2 fruit fly cellular contexts compared by ENCODE assay signal in the genomic region with DNA sequence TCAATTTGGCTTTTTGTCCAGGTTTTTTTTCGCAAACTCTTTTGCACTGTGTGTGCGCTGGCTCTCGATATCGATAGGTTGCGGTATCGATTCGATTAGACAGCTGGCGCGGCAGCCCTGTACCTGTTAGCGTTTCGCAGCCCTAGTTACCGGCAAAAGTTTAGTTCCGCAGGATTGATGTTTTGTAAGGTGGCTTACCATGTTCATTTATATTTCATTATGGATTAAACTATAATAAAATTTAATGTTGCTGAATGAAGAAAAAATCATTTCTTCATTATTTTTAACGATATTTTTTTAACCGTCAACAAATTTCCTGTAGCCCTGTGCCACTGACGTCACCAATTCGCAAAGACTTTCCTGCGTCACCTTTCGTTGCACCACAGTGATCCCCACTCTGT.
TF ChIP-seq lines count a peak whose summit lies in the region.

A gene (minus strand): TSS at position 84 of the 401 bp plus-strand sequence.

TF ChIP-seq in whole organism, embryonic, 481 proteins besides CTCF, POLR2A, EP300 and RAD21 (continued from another document and continues in another):
- peak; percentile 96 for TF ChIP-seq Lhr (GFP tag; optimal IDR thresholded peaks at IDR 0.05; lab: Kevin White, UChicago)
- peak; percentile 99 for TF ChIP-seq E2f1 (GFP tag; IDR thresholded peaks at IDR 0.05; lab: Robert Waterston, UW)
- peak; percentile 98 for TF ChIP-seq CG3726 (GFP tag; IDR thresholded peaks at IDR 0.05; lab: Robert Waterston, UW)
- peak; percentile 99 for TF ChIP-seq lmd (GFP tag; IDR thresholded peaks at IDR 0.05; lab: Robert Waterston, UW)
- TF ChIP-seq B-H1 (GFP tag; IDR thresholded peaks at IDR 0.05; lab: Robert Waterston, UW) = peak; percentile 99
- peak; percentile 95 for TF ChIP-seq dm (GFP tag; optimal IDR thresholded peaks at IDR 0.05; lab: Kevin White, UChicago)
- TF ChIP-seq CG9876 (GFP tag; optimal IDR thresholded peaks at IDR 0.05; lab: Kevin White, UChicago) = peak; percentile 96
- peak; percentile 97 to 98 for TF ChIP-seq Hr51 (GFP tag; optimal IDR thresholded peaks at IDR 0.05; lab: Kevin White, UChicago)
- TF ChIP-seq CG30431 (GFP tag; optimal IDR thresholded peaks at IDR 0.05; lab: Kevin White, UChicago) = peak; percentile 99
- TF ChIP-seq pzg (GFP tag; optimal IDR thresholded peaks at IDR 0.05; lab: Kevin White, UChicago) = peak; percentile 89
- peak; percentile 94 for TF ChIP-seq CG11560 (tag; IDR thresholded peaks at IDR 0.05; lab: Robert Waterston, UW)
- TF ChIP-seq C15 (GFP tag; IDR thresholded peaks at IDR 0.05; lab: Robert Waterston, UW) = peak; percentile 97
- peak; percentile 88 for TF ChIP-seq CG15073 (GFP tag; optimal IDR thresholded peaks at IDR 0.05; lab: Kevin White, UChicago)
- TF ChIP-seq nerfin-2 (GFP tag; IDR thresholded peaks at IDR 0.05; lab: Robert Waterston, UW; ENCODE audit: partially characterized antibody) = peak; percentile 68
- peak; percentile 84 for TF ChIP-seq ftz-f1 (GFP tag; optimal IDR thresholded peaks at IDR 0.05; lab: Kevin White, UChicago)
- peak; percentile 99 for TF ChIP-seq Hr3 (GFP tag; optimal IDR thresholded peaks at IDR 0.05; lab: Kevin White, UChicago)
- TF ChIP-seq Dbx (GFP tag; IDR thresholded peaks at IDR 0.05; lab: Robert Waterston, UW) = peak; percentile 99
- TF ChIP-seq Atf6 (GFP tag; IDR thresholded peaks at IDR 0.05; lab: Robert Waterston, UW) = peak; percentile 98
- peak; percentile 96 for TF ChIP-seq Antp (GFP tag; optimal IDR thresholded peaks at IDR 0.05; lab: Kevin White, UChicago)
- TF ChIP-seq caup (GFP tag; optimal IDR thresholded peaks at IDR 0.05; lab: Kevin White, UChicago; ENCODE audit: severe bottlenecking) = peak; percentile 98
- peak; percentile 97 for TF ChIP-seq slp2 (GFP tag; optimal IDR thresholded peaks at IDR 0.05; lab: Kevin White, UChicago)
- peak; percentile 97 for TF ChIP-seq vfl (GFP tag; optimal IDR thresholded peaks at IDR 0.05; lab: Kevin White, UChicago)
- TF ChIP-seq Bteb2 (GFP tag; optimal IDR thresholded peaks at IDR 0.05; lab: Kevin White, UChicago) = peak; percentile 97
- TF ChIP-seq Camta (GFP tag; optimal IDR thresholded peaks at IDR 0.05; lab: Kevin White, UChicago) = peak; percentile 98
- peak; percentile 95 for TF ChIP-seq CG1792 (GFP tag; optimal IDR thresholded peaks at IDR 0.05; lab: Kevin White, UChicago)
- peak; percentile 95 for TF ChIP-seq MTF-1 (GFP tag; optimal IDR thresholded peaks at IDR 0.05; lab: Kevin White, UChicago; ENCODE audit: borderline replicate concordance)
- TF ChIP-seq D19A (tag; optimal IDR thresholded peaks at IDR 0.05; lab: Kevin White, UChicago) = peak; percentile 94
- TF ChIP-seq CG4424 (GFP tag; optimal IDR thresholded peaks at IDR 0.05; lab: Kevin White, UChicago) = peak; percentile 99
- peak; percentile 63 for TF ChIP-seq bbx (GFP tag; IDR thresholded peaks at IDR 0.05; lab: Robert Waterston, UW; ENCODE audit: partially characterized antibody)
- TF ChIP-seq zen2 (GFP tag; IDR thresholded peaks at IDR 0.05; lab: Robert Waterston, UW; ENCODE audit: partially characterized antibody) = peak; percentile 15; the same call in 1 of the 3 replicates
- no peak for TF ChIP-seq zf30C (GFP tag; optimal IDR thresholded peaks at IDR 0.05; lab: Kevin White, UChicago)
- TF ChIP-seq Rfx (GFP tag; IDR thresholded peaks at IDR 0.05; lab: Robert Waterston, UW) = peak; percentile 99
- TF ChIP-seq usp (GFP tag; optimal IDR thresholded peaks at IDR 0.05; lab: Kevin White, UChicago) = no peak
- peak; percentile 75 for TF ChIP-seq CG14965 (GFP tag; optimal IDR thresholded peaks at IDR 0.05; lab: Kevin White, UChicago; ENCODE audit: borderline replicate concordance)
- peak; percentile 97 for TF ChIP-seq CG4854 (GFP tag; optimal IDR thresholded peaks at IDR 0.05; lab: Kevin White, UChicago)
- peak; percentile 99 for TF ChIP-seq CG17361 (GFP tag; IDR thresholded peaks at IDR 0.05; lab: Robert Waterston, UW)
- TF ChIP-seq B-H2 (GFP tag; optimal IDR thresholded peaks at IDR 0.05; lab: Kevin White, UChicago) = peak; percentile 96
- peak; percentile 90 for TF ChIP-seq CG18011 (GFP tag; optimal IDR thresholded peaks at IDR 0.05; lab: Kevin White, UChicago)
- TF ChIP-seq CG12299 (tag; optimal IDR thresholded peaks at IDR 0.05; lab: Kevin White, UChicago) = peak; percentile 97
- TF ChIP-seq CG12219 (GFP tag; optimal IDR thresholded peaks at IDR 0.05; lab: Kevin White, UChicago) = peak; percentile 96
- peak; percentile 98 for TF ChIP-seq CG12155 (GFP tag; optimal IDR thresholded peaks at IDR 0.05; lab: Kevin White, UChicago)
- TF ChIP-seq hth (optimal IDR thresholded peaks at IDR 0.05; lab: Kevin White, UChicago) = no peak
- peak; percentile 99 for TF ChIP-seq ranshi (GFP tag; IDR thresholded peaks at IDR 0.05; lab: Robert Waterston, UW)
- TF ChIP-seq her (GFP tag; optimal IDR thresholded peaks at IDR 0.05; lab: Kevin White, UChicago) = peak; percentile 88
- TF ChIP-seq ERR (GFP tag; optimal IDR thresholded peaks at IDR 0.05; lab: Kevin White, UChicago) = peak; percentile 94
- peak; percentile 94 for TF ChIP-seq D19B (GFP tag; optimal IDR thresholded peaks at IDR 0.05; lab: Kevin White, UChicago)
- peak; percentile 98 for TF ChIP-seq CG12104 (GFP tag; optimal IDR thresholded peaks at IDR 0.05; lab: Kevin White, UChicago)
- peak; percentile 98 for TF ChIP-seq CG18476 (GFP tag; optimal IDR thresholded peaks at IDR 0.05; lab: Kevin White, UChicago)
- TF ChIP-seq onecut (GFP tag; IDR thresholded peaks at IDR 0.05; lab: Robert Waterston, UW) = peak; percentile 95
- peak; percentile 98 for TF ChIP-seq al (GFP tag; IDR thresholded peaks at IDR 0.05; lab: Robert Waterston, UW)
- TF ChIP-seq Myb (GFP tag; optimal IDR thresholded peaks at IDR 0.05; lab: Kevin White, UChicago) = peak; percentile 88
- peak; percentile 98 for TF ChIP-seq CG8388 (GFP tag; optimal IDR thresholded peaks at IDR 0.05; lab: Kevin White, UChicago)
- peak; percentile 93 for TF ChIP-seq run (tag; optimal IDR thresholded peaks at IDR 0.05; lab: Kevin White, UChicago)
- peak; percentile 52; the same call in 1 of the 2 replicates for TF ChIP-seq inv (GFP tag; IDR thresholded peaks at IDR 0.05; lab: Robert Waterston, UW; ENCODE audit: partially characterized antibody)
- peak; percentile 92 for TF ChIP-seq CG12236 (GFP tag; optimal IDR thresholded peaks at IDR 0.05; lab: Kevin White, UChicago)
- TF ChIP-seq CG15011 (GFP tag; optimal IDR thresholded peaks at IDR 0.05; lab: Kevin White, UChicago) = peak; percentile 97
- TF ChIP-seq ato (GFP tag; IDR thresholded peaks at IDR 0.05; lab: Robert Waterston, UW; ENCODE audit: partially characterized antibody) = peak; percentile 20; the same call in 1 of the 2 replicates
- TF ChIP-seq CG10321 (GFP tag; IDR thresholded peaks at IDR 0.05; lab: Robert Waterston, UW) = peak; percentile 83
- no peak for TF ChIP-seq CG1832 (GFP tag; optimal IDR thresholded peaks at IDR 0.05; lab: Kevin White, UChicago)
- peak; percentile 99 for TF ChIP-seq CG10959 (GFP tag; IDR thresholded peaks at IDR 0.05; lab: Robert Waterston, UW)

TF ChIP-seq in whole organism, prepupa, 60 proteins besides CTCF, POLR2A, EP300 and RAD21 (continued from another document):
- TF ChIP-seq CG32006 (GFP tag; optimal IDR thresholded peaks at IDR 0.05; lab: Kevin White, UChicago) (peak; percentile 97), CG11902 (GFP tag; optimal IDR thresholded peaks at IDR 0.05; lab: Kevin White, UChicago) (peak; percentile 98), Blimp-1 (GFP tag; optimal IDR thresholded peaks at IDR 0.05; lab: Kevin White, UChicago) (peak; percentile 90), Met (GFP tag; optimal IDR thresholded peaks at IDR 0.05; lab: Kevin White, UChicago) (peak; percentile 98), Ets96B (tag; optimal IDR thresholded peaks at IDR 0.05; lab: Kevin White, UChicago) (peak; percentile 98), Eip93F (GFP tag; optimal IDR thresholded peaks at IDR 0.05; lab: Kevin White, UChicago) (peak; percentile 94), CG11762 (GFP tag; optimal IDR thresholded peaks at IDR 0.05; lab: Kevin White, UChicago; ENCODE audit: insufficient read depth) (peak; percentile 98), esn (GFP tag; optimal IDR thresholded peaks at IDR 0.05; lab: Kevin White, UChicago) (peak; percentile 98), CG6276 (GFP tag; optimal IDR thresholded peaks at IDR 0.05; lab: Kevin White, UChicago) (peak; percentile 95), Hr4 (GFP tag; optimal IDR thresholded peaks at IDR 0.05; lab: Kevin White, UChicago) (peak; percentile 98), CG11294 (GFP tag; IDR thresholded peaks at IDR 0.05; lab: Robert Waterston, UW) (peak; percentile 98)
TF ChIP-seq in whole organism, prepupa: peak in this region for 60.
